Fruit fly (Drosophila melanogaster) whole organism, embryonic: ENCODE measurements around the gene CG6015.

ENCODE experiments used
- BtbVII ChIP-seq: fragments of 200-800 bp; sonication (Bioruptor generic); optimal IDR thresholded peaks from 3 replicates; lab custom pipeline; 2017; ENCODE audit warnings: missing biosample characterization, mild to moderate bottlenecking, missing genetic modification characterization
- C15 ChIP-seq: fragments of 200-800 bp; sonication (Bioruptor generic); IDR thresholded peaks from 3 replicates; pipeline ENCODE4 v1.3.6; 2022; ENCODE audit warnings: missing biosample characterization, missing genetic modification characterization
- CG12071 ChIP-seq: fragments of 200-800 bp; sonication (Bioruptor generic); optimal IDR thresholded peaks from 3 replicates; lab custom pipeline; 2018; ENCODE audit warnings: missing biosample characterization, mild to moderate bottlenecking, missing genetic modification characterization
- CG12219 ChIP-seq: fragments of 200-800 bp; sonication (Bioruptor generic); optimal IDR thresholded peaks from 3 replicates; lab custom pipeline; 2018; ENCODE audit warnings: missing biosample characterization, mild to moderate bottlenecking, missing genetic modification characterization
- CG12942 ChIP-seq: fragments of 200-800 bp; sonication (Bioruptor generic); optimal IDR thresholded peaks from 3 replicates; lab custom pipeline; 2016; ENCODE audit warnings: missing biosample characterization, missing genetic modification characterization
- CG13287 ChIP-seq: fragments of 200-800 bp; sonication (Bioruptor generic); IDR thresholded peaks from 2 replicates; pipeline ENCODE4 v1.3.6; 2022; ENCODE audit warnings: missing biosample characterization, missing genetic modification characterization; ENCODE audit not compliant: partially characterized antibody
- CG13894 ChIP-seq: fragments of 200-800 bp; sonication (Bioruptor generic); optimal IDR thresholded peaks from 3 replicates; lab custom pipeline; 2018; ENCODE audit warnings: missing biosample characterization, mild to moderate bottlenecking, missing genetic modification characterization, moderate library complexity
- CG15269 ChIP-seq: fragments of 200-800 bp; sonication (Bioruptor generic); optimal IDR thresholded peaks from 2 replicates; lab custom pipeline; 2018; ENCODE audit warnings: missing biosample characterization, mild to moderate bottlenecking, missing genetic modification characterization, moderate library complexity
- CG15479 ChIP-seq: fragments of 200-800 bp; sonication (Bioruptor generic); optimal IDR thresholded peaks from 3 replicates; lab custom pipeline; 2019; ENCODE audit warnings: missing biosample characterization, mild to moderate bottlenecking, missing genetic modification characterization, moderate library complexity
- CG16813 ChIP-seq: fragments of 200-800 bp; sonication (Bioruptor generic); IDR thresholded peaks from 3 replicates; pipeline ENCODE4 v1.3.6; 2022; ENCODE audit warnings: missing biosample characterization, missing genetic modification characterization; ENCODE audit not compliant: partially characterized antibody
- CG18476 ChIP-seq: fragments of 200-800 bp; sonication (Bioruptor generic); optimal IDR thresholded peaks from 2 replicates; lab custom pipeline; 2016; ENCODE audit warnings: missing biosample characterization, mild to moderate bottlenecking, missing genetic modification characterization
- CG18764 ChIP-seq: fragments of 200-800 bp; sonication (Bioruptor generic); optimal IDR thresholded peaks from 3 replicates; lab custom pipeline; 2016; ENCODE audit warnings: missing biosample characterization, missing genetic modification characterization
- CG2199 ChIP-seq: fragments of 200-800 bp; sonication (Bioruptor generic); IDR thresholded peaks from 3 replicates; pipeline ENCODE4 v1.3.6; 2022; ENCODE audit warnings: missing biosample characterization, missing genetic modification characterization
- CG2712 ChIP-seq: fragments of 200-800 bp; optimal IDR thresholded peaks from 3 replicates; lab custom pipeline; 2019; ENCODE audit warnings: missing biosample characterization, mild to moderate bottlenecking, missing genetic modification characterization, moderate library complexity
- CG30020 ChIP-seq: fragments of 200-800 bp; optimal IDR thresholded peaks from 2 replicates; lab custom pipeline; 2019; ENCODE audit warnings: missing biosample characterization, mild to moderate bottlenecking, missing genetic modification characterization, moderate library complexity
- CG3847 ChIP-seq: fragments of 200-800 bp; sonication (Bioruptor generic); IDR thresholded peaks from 2 replicates; pipeline ENCODE4 v1.3.6; 2022; ENCODE audit warnings: missing biosample characterization, missing genetic modification characterization
- CG4424 ChIP-seq: fragments of 200-800 bp; sonication (Bioruptor generic); optimal IDR thresholded peaks from 3 replicates; lab custom pipeline; 2016; ENCODE audit warnings: missing biosample characterization, missing genetic modification characterization
- CG4617 ChIP-seq: fragments of 200-800 bp; sonication (Bioruptor generic); optimal IDR thresholded peaks from 3 replicates; lab custom pipeline; 2016; ENCODE audit warnings: missing biosample characterization, missing genetic modification characterization, borderline replicate concordance
- CG4730 ChIP-seq: fragments of 200-800 bp; sonication (Bioruptor generic); IDR thresholded peaks from 2 replicates; pipeline ENCODE4 v1.3.6; 2022; ENCODE audit warnings: missing biosample characterization, missing genetic modification characterization
- CG6272 ChIP-seq: fragments of 200-800 bp; sonication (Bioruptor generic); IDR thresholded peaks from 2 replicates; pipeline ENCODE4 v1.3.6; 2022; ENCODE audit warnings: missing biosample characterization, missing genetic modification characterization
- CG6654 ChIP-seq: fragments of 200-800 bp; sonication (Bioruptor generic); optimal IDR thresholded peaks from 2 replicates; lab custom pipeline; 2017; ENCODE audit warnings: missing biosample characterization, mild to moderate bottlenecking, missing genetic modification characterization
- CG7372 ChIP-seq: fragments of 200-800 bp; sonication (Bioruptor generic); IDR thresholded peaks from 2 replicates; pipeline ENCODE4 v1.3.6; 2022; ENCODE audit warnings: missing biosample characterization, missing genetic modification characterization
- CG8089 ChIP-seq: fragments of 200-800 bp; sonication (Bioruptor generic); optimal IDR thresholded peaks from 3 replicates; lab custom pipeline; 2016; ENCODE audit warnings: missing biosample characterization, missing genetic modification characterization
- D ChIP-seq, 2 experiments: fragments of 200-800 bp in 1 of 2; fragments of >200 bp in 1 of 2; sonication (Bioruptor generic) in 1 of 2; optimal IDR thresholded peaks; 2 replicates in 1 of 2; 3 replicates in 1 of 2; lab custom pipeline; 2017; ENCODE audit warnings: mild to moderate bottlenecking in 1 of 2, missing biosample characterization in 1 of 2, missing genetic modification characterization in 1 of 2, missing genetic modification reagents in 1 of 2
- Dek ChIP-seq: fragments of 200-800 bp; sonication (Bioruptor generic); optimal IDR thresholded peaks from 3 replicates; lab custom pipeline; 2019; ENCODE audit warnings: missing biosample characterization, mild to moderate bottlenecking, missing genetic modification characterization, moderate library complexity
- HLH54F ChIP-seq: fragments of 200-800 bp; sonication (Bioruptor generic); optimal IDR thresholded peaks from 3 replicates; lab custom pipeline; 2016; ENCODE audit warnings: missing biosample characterization, missing genetic modification characterization
- Lhr ChIP-seq: fragments of 200-800 bp; sonication (Bioruptor generic); optimal IDR thresholded peaks from 3 replicates; lab custom pipeline; 2017; ENCODE audit warnings: mild to moderate bottlenecking, missing biosample characterization, missing genetic modification reagents, missing genetic modification characterization
- Oaz ChIP-seq: fragments of 200-800 bp; sonication (Bioruptor generic); IDR thresholded peaks from 2 replicates; pipeline ENCODE4 v1.3.6; 2022; ENCODE audit warnings: missing biosample characterization, missing genetic modification characterization
- Pdp1 ChIP-seq, 2 experiments: fragments of 200-800 bp; sonication (Bioruptor generic); optimal IDR thresholded peaks; 3 replicates each; lab custom pipeline; 2016; ENCODE audit warnings: missing biosample characterization in 2 of 2, missing genetic modification characterization in 2 of 2, mild to moderate bottlenecking in 1 of 2, moderate library complexity in 1 of 2
- TFAM ChIP-seq: fragments of 200-800 bp; sonication (Bioruptor generic); optimal IDR thresholded peaks from 2 replicates; lab custom pipeline; 2017; ENCODE audit warnings: missing biosample characterization, missing genetic modification characterization, inconsistent platforms
- al ChIP-seq: fragments of 200-800 bp; sonication (Bioruptor generic); IDR thresholded peaks from 2 replicates; pipeline ENCODE4 v1.3.6; 2022; ENCODE audit warnings: missing biosample characterization, missing genetic modification characterization
- az2 ChIP-seq: fragments of 200-800 bp; sonication (Bioruptor generic); optimal IDR thresholded peaks from 3 replicates; lab custom pipeline; 2016; ENCODE audit warnings: missing biosample characterization, missing genetic modification characterization
- cwo ChIP-seq: fragments of 200-800 bp; sonication (Bioruptor generic); optimal IDR thresholded peaks from 3 replicates; lab custom pipeline; 2017; ENCODE audit warnings: missing biosample characterization, missing genetic modification characterization, mild to moderate bottlenecking, moderate library complexity, missing genetic modification reagents
- da ChIP-seq: fragments of 200-800 bp; sonication (Bioruptor generic); optimal IDR thresholded peaks from 2 replicates; lab custom pipeline; 2016; ENCODE audit warnings: missing biosample characterization, missing genetic modification characterization
- gfzf ChIP-seq: fragments of 200-800 bp; sonication (Bioruptor generic); optimal IDR thresholded peaks from 2 replicates; lab custom pipeline; 2016; ENCODE audit warnings: missing biosample characterization, mild to moderate bottlenecking, missing genetic modification characterization, moderate library complexity
- gsb ChIP-seq: fragments of 200-800 bp; sonication (Bioruptor generic); IDR thresholded peaks from 2 replicates; pipeline ENCODE4 v1.3.6; 2022; ENCODE audit warnings: missing biosample characterization, missing genetic modification characterization
- gsb-n ChIP-seq: fragments of 200-800 bp; sonication (Bioruptor generic); optimal IDR thresholded peaks from 3 replicates; lab custom pipeline; 2018; ENCODE audit warnings: missing biosample characterization, mild to moderate bottlenecking, missing genetic modification characterization
- ken ChIP-seq: fragments of 200-800 bp; sonication (Bioruptor generic); IDR thresholded peaks from 3 replicates; pipeline ENCODE4 v1.3.6; 2022; ENCODE audit warnings: missing biosample characterization, missing genetic modification characterization
- lov ChIP-seq, 2 experiments: fragments of 200-800 bp in 1 of 2; fragments of >200 bp in 1 of 2; sonication (Bioruptor generic) in 1 of 2; IDR thresholded peaks in 1 of 2; optimal IDR thresholded peaks in 1 of 2; 2 replicates in 1 of 2; 3 replicates in 1 of 2; pipeline versions ENCODE4 v1.3.6 to Lab custom; 2017 to 2022; ENCODE audit warnings: missing biosample characterization in 1 of 2, missing genetic modification characterization in 1 of 2
- maf-S ChIP-seq: fragments of 200-800 bp; sonication (Bioruptor generic); optimal IDR thresholded peaks from 2 replicates; lab custom pipeline; 2016; ENCODE audit warnings: missing biosample characterization, missing genetic modification characterization
- pzg ChIP-seq: fragments of 200-800 bp; sonication (Bioruptor generic); optimal IDR thresholded peaks from 3 replicates; lab custom pipeline; 2018; ENCODE audit warnings: missing biosample characterization, mild to moderate bottlenecking, missing genetic modification characterization, moderate library complexity
- rib ChIP-seq: fragments of 200-800 bp; sonication (Bioruptor generic); IDR thresholded peaks from 2 replicates; pipeline ENCODE4 v1.3.6; 2022; ENCODE audit warnings: missing biosample characterization, missing genetic modification characterization
- ro ChIP-seq: fragments of 200-800 bp; sonication (Bioruptor generic); IDR thresholded peaks from 2 replicates; pipeline ENCODE4 v1.3.6; 2022; ENCODE audit warnings: missing biosample characterization, missing genetic modification characterization
- sens ChIP-seq: fragments of 200-800 bp; sonication (Bioruptor generic); peaks from one replicate; lab custom pipeline; 2016; ENCODE audit warnings: missing biosample characterization, missing genetic modification characterization
- so ChIP-seq: fragments of 200-800 bp; sonication (Bioruptor generic); IDR thresholded peaks from 3 replicates; pipeline ENCODE4 v1.3.6; 2022; ENCODE audit warnings: missing biosample characterization, missing genetic modification characterization
- tgo ChIP-seq: fragments of 200-800 bp; sonication (Bioruptor generic); IDR thresholded peaks from 3 replicates; pipeline ENCODE4 v1.3.6; 2022; ENCODE audit warnings: missing biosample characterization, missing genetic modification characterization
- trh ChIP-seq: fragments of 200-800 bp; sonication (Bioruptor generic); optimal IDR thresholded peaks from 2 replicates; lab custom pipeline; 2016; ENCODE audit warnings: missing biosample characterization, missing genetic modification characterization
- unc-4 ChIP-seq: fragments of 200-800 bp; sonication (Bioruptor generic); IDR thresholded peaks from 2 replicates; pipeline ENCODE4 v1.3.6; 2022; ENCODE audit warnings: missing biosample characterization, missing genetic modification characterization; ENCODE audit not compliant: partially characterized antibody
- usp ChIP-seq: fragments of >200 bp; optimal IDR thresholded peaks from 2 replicates; lab custom pipeline; 2017; ENCODE audit warnings: missing biosample characterization, missing genetic modification characterization
- z ChIP-seq: fragments of 200-800 bp; sonication (Bioruptor generic); IDR thresholded peaks from 3 replicates; pipeline ENCODE4 v1.3.6; 2022; ENCODE audit warnings: missing biosample characterization, missing genetic modification characterization

Gene CG6015

DNA sequence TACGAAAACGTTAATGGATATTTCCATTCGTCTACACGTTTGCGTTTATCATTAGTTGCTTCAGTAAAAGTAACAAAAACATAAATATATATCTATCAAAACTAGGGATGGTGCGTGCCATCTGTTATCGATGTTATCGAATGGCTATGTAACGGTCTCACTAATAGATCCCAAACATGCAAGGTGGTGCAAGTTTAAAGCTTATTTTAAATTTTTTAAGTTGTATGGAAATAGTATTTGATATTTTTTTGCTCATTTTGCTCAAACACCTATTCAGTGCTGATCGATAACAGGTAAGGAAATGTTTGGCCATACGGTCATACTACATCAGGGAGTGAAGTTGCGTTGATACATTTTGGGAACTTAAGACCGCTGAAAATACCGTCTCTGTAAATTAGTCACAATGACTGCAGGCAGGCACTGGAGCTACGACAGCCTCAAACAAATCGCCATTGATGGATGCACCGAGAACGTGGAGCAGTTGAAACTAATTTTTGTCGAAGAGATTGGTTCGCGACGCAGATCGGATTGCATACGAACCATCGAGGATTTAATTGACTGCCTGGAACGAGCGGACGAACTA, at the start of gene CG6015, which contains the start of the genes CG45099, pit and Fadd (continued):
- TF ChIP-seq so (GFP tag; lab: Robert Waterston, UW), result no peak
- no peak for TF ChIP-seq da (GFP tag; lab: Kevin White, UChicago)
- peak; percentile 59 for TF ChIP-seq CG4617 (GFP tag; lab: Kevin White, UChicago)
- TF ChIP-seq Lhr (GFP tag; lab: Kevin White, UChicago), result no peak
- no peak for TF ChIP-seq TFAM (GFP tag; lab: Kevin White, UChicago)
- peak; percentile 77 for TF ChIP-seq CG13287 (GFP tag; lab: Robert Waterston, UW)
- no peak for TF ChIP-seq trh (GFP tag; lab: Kevin White, UChicago)
- TF ChIP-seq CG6272 (GFP tag; lab: Robert Waterston, UW), result no peak
- TF ChIP-seq CG2712 (tag; lab: Kevin White, UChicago), result peak; percentile 7
- TF ChIP-seq HLH54F, result no peak
- TF ChIP-seq CG30020 (tag; lab: Kevin White, UChicago), result peak; percentile 50
- peak; percentile 66 for TF ChIP-seq pzg
- no peak for TF ChIP-seq gsb (GFP tag; lab: Robert Waterston, UW)
- peak in 1 of 2 experiments; percentile 66 for TF ChIP-seq Pdp1 (GFP tag; optimal IDR thresholded peaks at IDR 0.05; lab: Kevin White, UChicago)
- no peak for TF ChIP-seq BtbVII
- no peak for TF ChIP-seq CG12071 (GFP tag; lab: Kevin White, UChicago)
- no peak for TF ChIP-seq z (GFP tag; lab: Robert Waterston, UW)
- no peak for TF ChIP-seq ro (GFP tag; lab: Robert Waterston, UW)
- no peak for TF ChIP-seq al
- peak; percentile 69 for TF ChIP-seq gfzf (GFP tag; lab: Kevin White, UChicago)
- TF ChIP-seq CG16813 (GFP tag; lab: Robert Waterston, UW), result peak; percentile 66
- no peak for TF ChIP-seq CG18764 (GFP tag; lab: Kevin White, UChicago)
- TF ChIP-seq Oaz (GFP tag; lab: Robert Waterston, UW), result no peak
- no peak for TF ChIP-seq usp (GFP tag; lab: Kevin White, UChicago)
- no peak for TF ChIP-seq CG8089 (GFP tag; lab: Kevin White, UChicago)
- peak; percentile 68 for TF ChIP-seq sens (GFP tag; lab: Kevin White, UChicago)
- TF ChIP-seq CG3847 (GFP tag; lab: Robert Waterston, UW), result peak; percentile 28; the same call in 1 of the 2 replicates
- no peak for TF ChIP-seq CG13894
- TF ChIP-seq D (optimal IDR thresholded peaks at IDR 0.05; lab: Kevin White, UChicago), result peak; percentile 9
- TF ChIP-seq D (GFP tag; optimal IDR thresholded peaks at IDR 0.05; lab: Kevin White, UChicago), result no peak
- TF ChIP-seq cwo (GFP tag; lab: Kevin White, UChicago), result no peak
- TF ChIP-seq unc-4 (GFP tag; lab: Robert Waterston, UW), result peak; percentile 63
- TF ChIP-seq CG12942 (GFP tag; lab: Kevin White, UChicago), result no peak
- no peak for TF ChIP-seq CG18476 (GFP tag; lab: Kevin White, UChicago)
- TF ChIP-seq CG6654, result no peak
- no peak for TF ChIP-seq gsb-n (tag; lab: Kevin White, UChicago)
- no peak for TF ChIP-seq tgo (GFP tag; lab: Robert Waterston, UW)
- TF ChIP-seq rib (GFP tag; lab: Robert Waterston, UW), result no peak
- no peak for TF ChIP-seq C15
- TF ChIP-seq CG15269 (tag; lab: Kevin White, UChicago), result no peak
- TF ChIP-seq ken (GFP tag; lab: Robert Waterston, UW), result no peak
- no peak for TF ChIP-seq CG7372 (GFP tag; lab: Robert Waterston, UW)
- no peak for TF ChIP-seq CG4730
- TF ChIP-seq az2, result no peak
- peak; percentile 31 for TF ChIP-seq CG15479 (GFP tag; lab: Kevin White, UChicago)
- no peak for TF ChIP-seq CG4424 (GFP tag; lab: Kevin White, UChicago)
- no peak for TF ChIP-seq CG12219 (GFP tag; lab: Kevin White, UChicago)
- TF ChIP-seq CG2199, result no peak; the same call in 2 of the 3 replicates
- no peak for TF ChIP-seq maf-S (GFP tag; lab: Kevin White, UChicago)
- no peak for TF ChIP-seq Dek (tag; lab: Kevin White, UChicago)
- no peak for TF ChIP-seq lov (optimal IDR thresholded peaks at IDR 0.05; lab: Kevin White, UChicago)
- TF ChIP-seq lov (GFP tag; IDR thresholded peaks at IDR 0.05; lab: Robert Waterston, UW), result no peak
